Fruit fly (Drosophila melanogaster) whole organism, embryonic: ENCODE data around the gene gish.

Experiments
- B-H2 ChIP-seq: fragments of 200-800 bp; sonication (Bioruptor generic); optimal IDR thresholded peaks from 2 replicates; lab custom pipeline; 2018; ENCODE audit warnings: missing biosample characterization, mild to moderate bottlenecking, missing genetic modification characterization
- CG10979 ChIP-seq: fragments of 200-800 bp; sonication (Bioruptor generic); optimal IDR thresholded peaks from 2 replicates; lab custom pipeline; 2018; ENCODE audit warnings: missing biosample characterization, mild to moderate bottlenecking, missing genetic modification characterization, moderate library complexity
- CG11247 ChIP-seq: fragments of 200-800 bp; sonication (Bioruptor generic); IDR thresholded peaks from 2 replicates; pipeline ENCODE4 v1.3.6; 2022; ENCODE audit warnings: missing biosample characterization, missing genetic modification characterization
- CG11723 ChIP-seq: fragments of 200-800 bp; sonication (Bioruptor generic); optimal IDR thresholded peaks from 2 replicates; lab custom pipeline; 2017; ENCODE audit warnings: missing biosample characterization, mild to moderate bottlenecking, missing genetic modification characterization
- CG12155 ChIP-seq: fragments of 200-800 bp; sonication (Bioruptor generic); optimal IDR thresholded peaks from 3 replicates; lab custom pipeline; 2016; ENCODE audit warnings: missing biosample characterization, missing genetic modification characterization
- CG1233 ChIP-seq: fragments of 200-800 bp; sonication (Bioruptor generic); optimal IDR thresholded peaks from 4 replicates; lab custom pipeline; 2018; ENCODE audit warnings: missing biosample characterization, mild to moderate bottlenecking, missing genetic modification characterization
- CG12769 ChIP-seq: fragments of 200-800 bp; sonication (Bioruptor generic); optimal IDR thresholded peaks from 2 replicates; lab custom pipeline; 2019; ENCODE audit warnings: missing biosample characterization, mild to moderate bottlenecking, missing genetic modification characterization, moderate library complexity
- CG13424 ChIP-seq: fragments of 200-800 bp; sonication (Bioruptor generic); optimal IDR thresholded peaks from 2 replicates; lab custom pipeline; 2019; ENCODE audit warnings: missing biosample characterization, mild to moderate bottlenecking, missing genetic modification characterization, moderate library complexity
- CG1647 ChIP-seq: fragments of 200-800 bp; sonication (Bioruptor generic); optimal IDR thresholded peaks from 3 replicates; lab custom pipeline; 2016; ENCODE audit warnings: missing biosample characterization, missing genetic modification characterization
- CG18262 ChIP-seq: fragments of 200-800 bp; optimal IDR thresholded peaks from 3 replicates; lab custom pipeline; 2019; ENCODE audit warnings: missing biosample characterization, mild to moderate bottlenecking, missing genetic modification characterization, moderate library complexity
- CG18476 ChIP-seq: fragments of 200-800 bp; sonication (Bioruptor generic); optimal IDR thresholded peaks from 2 replicates; lab custom pipeline; 2016; ENCODE audit warnings: missing biosample characterization, mild to moderate bottlenecking, missing genetic modification characterization
- CG2199 ChIP-seq: fragments of 200-800 bp; sonication (Bioruptor generic); IDR thresholded peaks from 3 replicates; pipeline ENCODE4 v1.3.6; 2022; ENCODE audit warnings: missing biosample characterization, missing genetic modification characterization
- CG3407 ChIP-seq: fragments of 200-800 bp; sonication (Bioruptor generic); optimal IDR thresholded peaks from 2 replicates; lab custom pipeline; 2018; ENCODE audit warnings: missing biosample characterization, mild to moderate bottlenecking, missing genetic modification characterization
- CG5245 ChIP-seq: fragments of 200-800 bp; sonication (Bioruptor generic); optimal IDR thresholded peaks from 3 replicates; lab custom pipeline; 2016; ENCODE audit warnings: missing biosample characterization, missing genetic modification characterization
- CG6654 ChIP-seq: fragments of 200-800 bp; sonication (Bioruptor generic); optimal IDR thresholded peaks from 2 replicates; lab custom pipeline; 2017; ENCODE audit warnings: missing biosample characterization, mild to moderate bottlenecking, missing genetic modification characterization
- CG7745 ChIP-seq: fragments of 200-800 bp; sonication (Bioruptor generic); optimal IDR thresholded peaks from 2 replicates; lab custom pipeline; 2018; ENCODE audit warnings: missing biosample characterization, mild to moderate bottlenecking, missing genetic modification characterization, moderate library complexity
- CG8290 ChIP-seq, 3 experiments: fragments of 200-800 bp; sonication (Bioruptor generic); optimal IDR thresholded peaks; 2 replicates each; lab custom pipeline; 2016 to 2019; ENCODE audit warnings: missing biosample characterization in 3 of 3, missing genetic modification characterization in 3 of 3, mild to moderate bottlenecking in 2 of 3, moderate library complexity in 1 of 3
- CG8359 ChIP-seq: fragments of 200-800 bp; sonication (Bioruptor generic); optimal IDR thresholded peaks from 2 replicates; lab custom pipeline; 2017; ENCODE audit warnings: missing biosample characterization, mild to moderate bottlenecking, missing genetic modification characterization, borderline replicate concordance
- CG9727 ChIP-seq: fragments of 200-800 bp; sonication (Bioruptor generic); optimal IDR thresholded peaks from 3 replicates; lab custom pipeline; 2017; ENCODE audit warnings: missing biosample characterization, mild to moderate bottlenecking, missing genetic modification characterization
- CG9876 ChIP-seq: fragments of 200-800 bp; sonication (Bioruptor generic); optimal IDR thresholded peaks from 2 replicates; lab custom pipeline; 2016; ENCODE audit warnings: missing biosample characterization, missing genetic modification characterization
- CkIIα-i1 ChIP-seq: fragments of 200-800 bp; sonication (Bioruptor generic); IDR thresholded peaks from 2 replicates; pipeline ENCODE4 v1.3.6; 2022; ENCODE audit warnings: missing biosample characterization, missing genetic modification characterization
- Dip2 ChIP-seq: fragments of 200-800 bp; sonication (Bioruptor generic); IDR thresholded peaks from 2 replicates; pipeline ENCODE4 v1.3.6; 2022; ENCODE audit warnings: missing biosample characterization, missing genetic modification characterization
- Dll ChIP-seq: fragments of 200-800 bp; sonication (Bioruptor generic); IDR thresholded peaks from 4 replicates; pipeline ENCODE4 v1.3.6; 2022; ENCODE audit warnings: missing biosample characterization, missing genetic modification characterization; ENCODE audit not compliant: partially characterized antibody
- Doc3 ChIP-seq: fragments of 200-800 bp; sonication (Bioruptor generic); IDR thresholded peaks from 3 replicates; pipeline ENCODE4 v1.3.6; 2022; ENCODE audit warnings: missing biosample characterization, missing genetic modification characterization; ENCODE audit not compliant: partially characterized antibody
- Jarid2 ChIP-seq: fragments of 200-800 bp; sonication (Bioruptor generic); optimal IDR thresholded peaks from 3 replicates; lab custom pipeline; 2017; ENCODE audit warnings: mild to moderate bottlenecking, missing biosample characterization, missing genetic modification reagents, missing genetic modification characterization
- Lim3 ChIP-seq: fragments of 200-800 bp; sonication (Bioruptor generic); IDR thresholded peaks from 2 replicates; pipeline ENCODE4 v1.3.6; 2022; ENCODE audit warnings: missing biosample characterization, missing genetic modification characterization
- NC2β ChIP-seq: fragments of 200-800 bp; sonication (Bioruptor generic); optimal IDR thresholded peaks from 2 replicates; lab custom pipeline; 2016; ENCODE audit warnings: missing biosample characterization, missing genetic modification characterization
- NFAT ChIP-seq: fragments of 200-800 bp; sonication (Bioruptor generic); IDR thresholded peaks from 2 replicates; pipeline ENCODE4 v1.3.6; 2022; ENCODE audit warnings: missing biosample characterization, missing genetic modification characterization
- Optix ChIP-seq: fragments of 200-800 bp; sonication (Bioruptor generic); IDR thresholded peaks from 3 replicates; pipeline ENCODE4 v1.3.6; 2022; ENCODE audit warnings: missing biosample characterization, missing genetic modification characterization
- Sry-δ ChIP-seq: fragments of 200-800 bp; sonication (Bioruptor generic); optimal IDR thresholded peaks from 2 replicates; lab custom pipeline; 2016; ENCODE audit warnings: missing biosample characterization, missing genetic modification characterization
- Trl ChIP-seq, 3 experiments: fragments of >200 bp in 2 of 3; fragments of 200-800 bp in 1 of 3; sonication (Bioruptor generic) in 1 of 3; optimal IDR thresholded peaks; 2 replicates in 1 of 3; 3 replicates in 2 of 3; lab custom pipeline; 2016 to 2017; ENCODE audit warnings: missing biosample characterization in 1 of 3, missing genetic modification characterization in 1 of 3
- aop ChIP-seq: fragments of 200-800 bp; sonication (Bioruptor generic); IDR thresholded peaks from 2 replicates; pipeline ENCODE4 v1.3.6; 2022; ENCODE audit warnings: missing biosample characterization, missing genetic modification characterization
- ash1 ChIP-seq: fragments of 200-800 bp; sonication (Bioruptor generic); optimal IDR thresholded peaks from 2 replicates; lab custom pipeline; 2018; ENCODE audit warnings: missing biosample characterization, mild to moderate bottlenecking, missing genetic modification characterization
- bowl ChIP-seq: fragments of 200-800 bp; sonication (Bioruptor generic); IDR thresholded peaks from 2 replicates; pipeline ENCODE4 v1.3.6; 2022; ENCODE audit warnings: missing biosample characterization, missing genetic modification characterization
- cad ChIP-seq: fragments of >200 bp; optimal IDR thresholded peaks from 2 replicates; lab custom pipeline; 2017; ENCODE audit warnings: missing biosample characterization, missing genetic modification characterization
- chm ChIP-seq: fragments of 200-800 bp; sonication (Bioruptor generic); IDR thresholded peaks from 2 replicates; pipeline ENCODE4 v1.3.6; 2022; ENCODE audit warnings: missing biosample characterization, missing genetic modification characterization
- crc ChIP-seq: fragments of 200-800 bp; sonication (Bioruptor generic); optimal IDR thresholded peaks from 2 replicates; lab custom pipeline; 2016; ENCODE audit warnings: missing biosample characterization, missing genetic modification characterization
- fd3F ChIP-seq: fragments of 200-800 bp; sonication (Bioruptor generic); optimal IDR thresholded peaks from 2 replicates; lab custom pipeline; 2018; ENCODE audit warnings: missing biosample characterization, mild to moderate bottlenecking, missing genetic modification characterization, moderate library complexity
- hbn ChIP-seq: fragments of 200-800 bp; sonication (Bioruptor generic); IDR thresholded peaks from 2 replicates; pipeline ENCODE4 v1.3.6; 2022; ENCODE audit warnings: missing biosample characterization, missing genetic modification characterization; ENCODE audit not compliant: partially characterized antibody
- jing ChIP-seq: fragments of 200-800 bp; sonication (Bioruptor generic); optimal IDR thresholded peaks from 2 replicates; lab custom pipeline; 2018; ENCODE audit warnings: missing biosample characterization, mild to moderate bottlenecking, missing genetic modification characterization
- lab ChIP-seq: fragments of 200-800 bp; sonication (Bioruptor generic); optimal IDR thresholded peaks from 3 replicates; lab custom pipeline; 2017; ENCODE audit warnings: missing biosample characterization, missing genetic modification characterization, mild to moderate bottlenecking, moderate library complexity, missing genetic modification reagents
- phol ChIP-seq: fragments of 200-800 bp; sonication (Bioruptor generic); optimal IDR thresholded peaks from 3 replicates; lab custom pipeline; 2018; ENCODE audit warnings: missing biosample characterization, mild to moderate bottlenecking, missing genetic modification characterization, moderate library complexity
- rib ChIP-seq: fragments of 200-800 bp; sonication (Bioruptor generic); IDR thresholded peaks from 2 replicates; pipeline ENCODE4 v1.3.6; 2022; ENCODE audit warnings: missing biosample characterization, missing genetic modification characterization
- sd ChIP-seq: fragments of 200-800 bp; sonication (Bioruptor generic); optimal IDR thresholded peaks from 3 replicates; lab custom pipeline; 2018; ENCODE audit warnings: missing biosample characterization, mild to moderate bottlenecking, missing genetic modification characterization, moderate library complexity
- sna ChIP-seq: fragments of 200-800 bp; sonication (Bioruptor generic); IDR thresholded peaks from 2 replicates; pipeline ENCODE4 v1.3.6; 2022; ENCODE audit warnings: missing biosample characterization, missing genetic modification characterization; ENCODE audit not compliant: partially characterized antibody
- stc ChIP-seq: fragments of 200-800 bp; sonication (Bioruptor generic); IDR thresholded peaks from 2 replicates; pipeline ENCODE4 v1.3.6; 2022; ENCODE audit warnings: missing biosample characterization, missing genetic modification characterization
- ttk ChIP-seq: fragments of 200-800 bp; sonication (Bioruptor generic); IDR thresholded peaks from 2 replicates; pipeline ENCODE4 v2.1.2; 2022; ENCODE audit warnings: missing biosample characterization, missing genetic modification characterization
- zen2 ChIP-seq: fragments of 200-800 bp; sonication (Bioruptor generic); IDR thresholded peaks from 3 replicates; pipeline ENCODE4 v1.3.6; 2022; ENCODE audit warnings: missing biosample characterization, missing genetic modification characterization; ENCODE audit not compliant: partially characterized antibody

gish gene

DNA sequence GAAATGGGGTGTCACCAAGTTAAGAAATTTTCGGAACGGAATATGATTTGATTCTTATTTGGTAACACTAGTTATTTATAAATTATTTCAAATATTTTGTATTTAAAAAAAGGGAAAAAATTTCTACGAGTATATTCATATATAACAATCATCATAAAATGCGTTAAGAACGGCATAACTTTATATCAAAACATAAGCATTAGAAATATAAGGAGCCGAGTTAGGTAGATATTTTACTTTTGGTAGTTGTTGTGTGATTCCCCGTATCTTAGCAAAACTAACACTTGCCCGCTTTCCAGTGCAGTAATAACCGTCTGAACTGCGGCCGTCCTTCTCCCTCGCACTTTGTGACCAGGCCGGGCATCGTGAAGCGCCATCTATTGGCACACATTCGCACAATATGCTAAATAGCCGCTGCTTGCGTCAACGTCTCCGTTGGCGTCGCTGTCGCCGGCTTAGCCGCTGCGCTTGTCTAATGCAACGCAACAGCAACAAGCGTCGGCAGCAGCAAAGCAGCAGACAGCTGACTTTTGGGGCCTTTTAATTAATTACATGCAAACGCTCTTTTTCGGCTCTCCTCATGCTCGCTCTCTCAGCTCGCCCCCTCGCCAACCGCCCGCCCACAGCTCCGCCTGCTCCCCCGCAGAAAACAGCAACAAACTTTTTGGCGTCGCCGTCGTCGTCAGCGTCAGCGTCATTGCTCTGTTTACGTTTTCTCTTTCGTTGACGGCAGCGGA, 27.8 kb upstream of the gish start (continued):
- TF ChIP-seq CG6654 (no peak), ash1 (no peak), B-H2 (no peak), CkIIα-i1 (GFP tag; lab: Robert Waterston, UW) (no peak), sd (tag; lab: Kevin White, UChicago) (peak; percentile 12), zen2 (GFP tag; lab: Robert Waterston, UW) (no peak), Jarid2 (GFP tag; lab: Kevin White, UChicago) (no peak), Sry-δ (GFP tag; lab: Kevin White, UChicago) (no peak), CG13424 (tag; lab: Kevin White, UChicago) (no peak), Optix (GFP tag; lab: Robert Waterston, UW) (no peak), CG11247 (GFP tag; lab: Robert Waterston, UW) (0 out of 2 replicates have a peak, but pooled peaks have one; percentile 17), CG8359 (GFP tag; lab: Kevin White, UChicago) (no peak), CG11723 (GFP tag; lab: Kevin White, UChicago) (no peak), NFAT (GFP tag; lab: Robert Waterston, UW) (no peak), Trl (optimal IDR thresholded peaks at IDR 0.05; lab: Kevin White, UChicago) (peak; percentile 57 to 62), Trl (GFP tag; optimal IDR thresholded peaks at IDR 0.05; lab: Kevin White, UChicago) (no peak), hbn (GFP tag; lab: Robert Waterston, UW) (no peak), bowl (GFP tag; lab: Robert Waterston, UW) (no peak), CG12155 (GFP tag; lab: Kevin White, UChicago) (no peak), phol (peak; percentile 2), CG1233 (no peak), jing (GFP tag; lab: Kevin White, UChicago) (no peak), CG18476 (GFP tag; lab: Kevin White, UChicago) (no peak), lab (peak; percentile 25), CG10979 (no peak), ttk (GFP tag; lab: Robert Waterston, UW) (no peak), chm (GFP tag; lab: Robert Waterston, UW) (peak; percentile 14; the same call in 1 of the 2 replicates), aop (no peak), CG9727 (GFP tag; lab: Kevin White, UChicago) (peak; percentile 4), CG2199 (GFP tag; lab: Robert Waterston, UW) (0 out of 3 replicates have a peak, but pooled peaks have one; percentile 75), CG5245 (GFP tag; lab: Kevin White, UChicago) (no peak), sna (GFP tag; lab: Robert Waterston, UW) (no peak), CG8290 (GFP tag; optimal IDR thresholded peaks at IDR 0.05; lab: Kevin White, UChicago) (no peak), CG8290 (tag; optimal IDR thresholded peaks at IDR 0.05; lab: Kevin White, UChicago) (peak in 1 of 2 experiments; percentile 4), NC2β (GFP tag; lab: Kevin White, UChicago) (no peak), CG7745 (no peak), CG12769 (tag; lab: Kevin White, UChicago) (no peak), CG9876 (GFP tag; lab: Kevin White, UChicago) (no peak), CG18262 (peak; percentile 21), fd3F (no peak), Dll (0 out of 4 replicates have a peak, but pooled peaks have one; percentile 10), Lim3 (GFP tag; lab: Robert Waterston, UW) (no peak), Dip2 (GFP tag; lab: Robert Waterston, UW) (no peak), rib (0 out of 2 replicates have a peak, but pooled peaks have one; percentile 30), cad (no peak), CG3407 (GFP tag; lab: Kevin White, UChicago) (no peak), crc (GFP tag; lab: Kevin White, UChicago) (no peak), stc (no peak), CG1647 (GFP tag; lab: Kevin White, UChicago) (no peak), Doc3 (no peak)
